Worm (Caenorhabditis elegans): Measurements from ENCODE around the gene abcf-3.

- TF ChIP-seq nhr-25 (tag; optimal IDR thresholded peaks at IDR 0.05) (peak; percentile 5), ztf-11 (tag; optimal IDR thresholded peaks at IDR 0.05) (no peak), unc-39 (tag; optimal IDR thresholded peaks at IDR 0.05) (no peak), zag-1 (tag; optimal IDR thresholded peaks at IDR 0.05) (no peak), mbf-1 (tag; optimal IDR thresholded peaks at IDR 0.05) (no peak), lin-39 (tag; optimal IDR thresholded peaks at IDR 0.05) (no peak), ZK546.5 (tag; optimal IDR thresholded peaks at IDR 0.05) (no peak), F13H6.1 (tag; optimal IDR thresholded peaks at IDR 0.05) (no peak), lin-13 (GFP tag; optimal IDR thresholded peaks at IDR 0.05) (peak; percentile 17), sma-9 (GFP tag; optimal IDR thresholded peaks at IDR 0.05) (peak; percentile 35), sma-9 (tag; optimal IDR thresholded peaks at IDR 0.05) (no peak), ama-1 (optimal IDR thresholded peaks at IDR 0.05) (peak; percentile 86), ceh-82 (tag; optimal IDR thresholded peaks at IDR 0.05) (no peak), egl-27 (tag; optimal IDR thresholded peaks at IDR 0.05) (no peak)
Measured at ce11 chrIII:6164253-6164971, 8.8 kb upstream of the abcf-3 start, which contains the start of gene F42A10.9.

All from whole organism, L2 larva.